Worm (Caenorhabditis elegans) whole organism, late embryonic: ENCODE data around the gene bcf-1.

Source experiments
- K02D7.2 ChIP-seq: sonication (generic microtip); optimal IDR thresholded peaks from 2 replicates; lab custom pipeline; 2017; ENCODE audit warnings: mild to moderate bottlenecking, missing genetic modification characterization, missing compliant biosample characterization
- Y22D7AL.16 ChIP-seq: sonication (generic microtip); optimal IDR thresholded peaks from 2 replicates; lab custom pipeline; 2016; ENCODE audit warnings: missing genetic modification characterization, missing compliant biosample characterization
- ahr-1 ChIP-seq: sonication (generic microtip); optimal IDR thresholded peaks from 2 replicates; lab custom pipeline; 2016; ENCODE audit warnings: missing genetic modification characterization, missing compliant biosample characterization
- ceh-19 ChIP-seq: fragments of 200-800 bp; sonication (Bioruptor generic); optimal IDR thresholded peaks from 2 replicates; lab custom pipeline; 2018; ENCODE audit warnings: mild to moderate bottlenecking, missing genetic modification characterization, missing compliant biosample characterization
- ceh-2 ChIP-seq: sonication (generic microtip); optimal IDR thresholded peaks from 2 replicates; lab custom pipeline; 2016; ENCODE audit warnings: missing genotype, missing genetic modification characterization, missing compliant biosample characterization
- ceh-22 ChIP-seq: sonication (generic microtip); optimal IDR thresholded peaks from 2 replicates; lab custom pipeline; 2017; ENCODE audit warnings: missing biosample characterization, missing genetic modification characterization
- ceh-30 ChIP-seq: fragments of 150-350 bp; optimal IDR thresholded peaks from 2 replicates; lab custom pipeline; 2014; ENCODE audit warnings: missing biosample characterization, missing genetic modification characterization
- ceh-45 ChIP-seq: fragments of 200-800 bp; sonication (Bioruptor generic); IDR thresholded peaks from 2 replicates; pipeline ENCODE4 v1.3.6; 2022; ENCODE audit warnings: missing genetic modification reagents, missing genetic modification characterization, missing compliant biosample characterization
- ceh-48 ChIP-seq: sonication (generic microtip); optimal IDR thresholded peaks from 2 replicates; lab custom pipeline; 2016; ENCODE audit warnings: missing genetic modification characterization, inconsistent platforms, missing compliant biosample characterization
- ceh-6 ChIP-seq: fragments of 200-800 bp; sonication (Bioruptor generic); optimal IDR thresholded peaks from 2 replicates; lab custom pipeline; 2018; ENCODE audit warnings: mild to moderate bottlenecking, missing genetic modification characterization, missing compliant biosample characterization
- ceh-9 ChIP-seq: sonication (generic microtip); optimal IDR thresholded peaks from 2 replicates; lab custom pipeline; 2016; ENCODE audit warnings: mild to moderate bottlenecking, missing genetic modification characterization, inconsistent platforms, missing compliant biosample characterization
- elt-2 ChIP-seq: sonication (generic microtip); optimal IDR thresholded peaks from 2 replicates; lab custom pipeline; 2016; ENCODE audit warnings: missing genetic modification reagents, missing genetic modification characterization, missing compliant biosample characterization
- elt-4 ChIP-seq: sonication (generic microtip); optimal IDR thresholded peaks from 2 replicates; lab custom pipeline; 2016; ENCODE audit warnings: missing genetic modification characterization, missing compliant biosample characterization
- hlh-13 ChIP-seq: fragments of 200-800 bp; sonication (Bioruptor generic); optimal IDR thresholded peaks from 2 replicates; lab custom pipeline; 2018; ENCODE audit warnings: mild to moderate bottlenecking, missing genetic modification characterization, missing compliant biosample characterization
- hlh-6 ChIP-seq: sonication (generic microtip); optimal IDR thresholded peaks from 2 replicates; lab custom pipeline; 2016; ENCODE audit warnings: missing genotype, missing genetic modification characterization, missing compliant biosample characterization
- hlh-8 ChIP-seq: sonication (generic microtip); optimal IDR thresholded peaks from 2 replicates; lab custom pipeline; 2016; ENCODE audit warnings: missing genotype, missing genetic modification characterization, missing compliant biosample characterization
- madf-2 ChIP-seq: sonication (generic microtip); optimal IDR thresholded peaks from 2 replicates; lab custom pipeline; 2017; ENCODE audit warnings: missing genetic modification characterization, missing compliant biosample characterization
- nfya-1 ChIP-seq: sonication (generic microtip); optimal IDR thresholded peaks from 2 replicates; lab custom pipeline; 2017; ENCODE audit warnings: missing genetic modification characterization, mild to moderate bottlenecking, missing compliant biosample characterization, antibody characterized with exemption, moderate library complexity
- nhr-11 ChIP-seq: fragments of 150-350 bp; optimal IDR thresholded peaks from 2 replicates; lab custom pipeline; 2014; ENCODE audit warnings: missing biosample characterization, missing genetic modification characterization
- npax-4 ChIP-seq: sonication (generic microtip); optimal IDR thresholded peaks from 2 replicates; lab custom pipeline; 2016; ENCODE audit warnings: missing genetic modification characterization, missing compliant biosample characterization
- pat-9 ChIP-seq: fragments of 200-800 bp; sonication (Bioruptor generic); optimal IDR thresholded peaks from 2 replicates; lab custom pipeline; 2018; ENCODE audit warnings: mild to moderate bottlenecking, missing genetic modification characterization, moderate library complexity, missing compliant biosample characterization
- pax-1 ChIP-seq: fragments of 150-350 bp; optimal IDR thresholded peaks from 2 replicates; lab custom pipeline; 2014; ENCODE audit warnings: missing biosample characterization, missing genetic modification characterization
- pha-2 ChIP-seq: sonication (generic microtip); optimal IDR thresholded peaks from 2 replicates; lab custom pipeline; 2017; ENCODE audit warnings: mild to moderate bottlenecking, missing genetic modification characterization, missing compliant biosample characterization
- rnt-1 ChIP-seq: sonication (generic microtip); optimal IDR thresholded peaks from 2 replicates; lab custom pipeline; 2016; ENCODE audit warnings: missing genetic modification characterization, missing compliant biosample characterization
- sdc-2 ChIP-seq: sonication (generic microtip); optimal IDR thresholded peaks from 2 replicates; lab custom pipeline; 2016; ENCODE audit warnings: missing genotype, missing genetic modification characterization, missing compliant biosample characterization
- sox-2 ChIP-seq: fragments of 200-800 bp; sonication (Bioruptor generic); IDR thresholded peaks from 2 replicates; pipeline ENCODE4 v1.3.6; 2022; ENCODE audit warnings: missing genetic modification reagents, missing genetic modification characterization, missing compliant biosample characterization
- sox-4 ChIP-seq: sonication (generic microtip); optimal IDR thresholded peaks from 2 replicates; lab custom pipeline; 2017; ENCODE audit warnings: mild to moderate bottlenecking, missing genetic modification characterization, inconsistent platforms, missing compliant biosample characterization
- syd-9 ChIP-seq: sonication (generic microtip); optimal IDR thresholded peaks from 2 replicates; lab custom pipeline; 2016; ENCODE audit warnings: mild to moderate bottlenecking, missing genetic modification characterization, moderate library complexity, missing compliant biosample characterization
- tbx-7 ChIP-seq: sonication (generic microtip); optimal IDR thresholded peaks from 2 replicates; lab custom pipeline; 2016; ENCODE audit warnings: missing genotype, missing genetic modification characterization, missing compliant biosample characterization
- ttx-3 ChIP-seq: sonication (generic microtip); optimal IDR thresholded peaks from 2 replicates; lab custom pipeline; 2016; ENCODE audit warnings: missing genetic modification reagents, missing genetic modification characterization, missing compliant biosample characterization

The bcf-1 gene

ce11 chrV:6413057-6413456 is 4.5 kb upstream of the bcf-1 start:
- TF ChIP-seq Y22D7AL.16 (tag; lab: Kevin White, UChicago): no peak
- TF ChIP-seq nfya-1 (tag; lab: Kevin White, UChicago): no peak
- TF ChIP-seq madf-2 (tag; lab: Kevin White, UChicago): no peak
- TF ChIP-seq hlh-6 (tag; lab: Kevin White, UChicago): no peak
- peak; percentile 54 for TF ChIP-seq elt-2 (tag; lab: Kevin White, UChicago)
- no peak for TF ChIP-seq pha-2 (tag; lab: Kevin White, UChicago)
- TF ChIP-seq, all 69 proteins: peak for 1

DNA sequence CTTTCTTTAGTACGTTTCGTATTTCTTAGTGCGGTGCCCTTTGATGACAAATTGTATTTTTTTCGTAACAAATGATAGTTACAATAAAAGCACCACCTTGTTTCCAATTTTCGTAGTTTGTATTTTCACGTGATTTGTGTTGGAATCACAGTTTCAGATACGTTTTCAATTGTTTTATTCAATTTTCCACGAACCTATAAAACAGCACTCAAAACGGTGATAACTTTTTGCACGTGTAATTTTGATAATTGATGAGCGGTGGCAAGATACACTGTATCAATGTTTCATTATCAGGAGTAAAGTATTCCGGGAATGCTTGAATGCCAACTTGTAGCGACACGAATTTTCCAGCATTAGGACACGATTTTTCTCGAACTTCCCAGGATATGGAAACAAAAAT is 2.6 kb upstream of the bcf-1 start:
- TF ChIP-seq elt-2 (tag; lab: Kevin White, UChicago) (peak; percentile 24), elt-4 (tag; lab: Kevin White, UChicago) (no peak)
- TF ChIP-seq, all 69 proteins: peak for 1

DNA sequence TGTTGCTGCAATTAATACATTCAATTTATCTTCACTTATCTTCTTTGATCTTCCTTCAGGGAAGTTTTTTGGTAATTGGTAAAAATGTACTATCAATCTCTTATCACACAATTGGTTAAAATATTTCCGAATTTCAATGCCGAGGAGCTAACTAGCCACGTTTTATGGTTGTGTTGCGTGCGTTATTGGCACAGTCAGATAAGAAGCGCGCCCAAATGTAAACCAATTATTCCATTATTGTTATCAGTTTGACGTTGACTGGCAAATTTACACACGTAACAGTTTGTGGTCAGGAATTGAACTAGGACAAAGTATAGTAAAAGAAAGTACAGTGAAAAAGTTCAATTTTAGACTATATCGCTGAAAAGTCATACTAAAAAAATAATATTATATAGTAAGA is 996 bp downstream of the bcf-1 start:
- TF ChIP-seq elt-2 (tag; lab: Kevin White, UChicago): peak; percentile 13
- no peak for TF ChIP-seq npax-4 (tag; lab: Kevin White, UChicago)

DNA sequence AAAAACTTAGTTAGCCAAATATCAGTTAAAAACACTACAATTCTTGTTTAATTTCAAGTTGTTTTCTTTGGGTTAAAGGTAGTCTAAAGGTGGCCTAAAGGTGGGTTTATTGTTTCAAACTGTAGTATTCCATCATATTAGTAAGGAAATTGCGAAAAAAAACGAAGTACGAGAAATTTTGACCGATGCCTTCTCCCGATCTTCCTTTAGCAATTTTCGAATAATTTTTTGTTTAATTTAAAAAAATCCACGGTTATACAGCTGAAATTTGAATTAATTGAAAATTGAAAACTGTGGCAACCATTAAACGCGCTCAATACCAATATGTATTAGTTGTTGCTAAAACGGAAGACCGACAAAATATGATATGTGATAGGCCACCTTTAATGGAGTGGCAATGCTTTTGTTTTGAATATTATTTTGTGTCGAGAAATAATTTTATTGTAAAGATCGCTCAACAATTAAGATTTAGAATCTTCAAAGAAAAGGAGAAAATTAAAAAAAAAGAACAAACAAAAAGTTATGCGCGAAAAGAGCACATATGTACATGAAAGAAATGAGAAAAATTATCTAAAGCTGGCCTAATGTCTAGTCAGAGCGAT is 7.5 kb downstream of the bcf-1 start:
- TF ChIP-seq ttx-3 (tag; lab: Kevin White, UChicago) (no peak), tbx-7 (tag; lab: Kevin White, UChicago) (no peak), pat-9 (tag; lab: Kevin White, UChicago) (no peak), sdc-2 (tag; lab: Kevin White, UChicago) (no peak), pha-2 (tag; lab: Kevin White, UChicago) (no peak), syd-9 (no peak), ahr-1 (tag; lab: Kevin White, UChicago) (no peak), hlh-13 (GFP tag; lab: Kevin White, UChicago) (no peak)
- TF ChIP-seq, all 69 proteins: peak for 0

DNA sequence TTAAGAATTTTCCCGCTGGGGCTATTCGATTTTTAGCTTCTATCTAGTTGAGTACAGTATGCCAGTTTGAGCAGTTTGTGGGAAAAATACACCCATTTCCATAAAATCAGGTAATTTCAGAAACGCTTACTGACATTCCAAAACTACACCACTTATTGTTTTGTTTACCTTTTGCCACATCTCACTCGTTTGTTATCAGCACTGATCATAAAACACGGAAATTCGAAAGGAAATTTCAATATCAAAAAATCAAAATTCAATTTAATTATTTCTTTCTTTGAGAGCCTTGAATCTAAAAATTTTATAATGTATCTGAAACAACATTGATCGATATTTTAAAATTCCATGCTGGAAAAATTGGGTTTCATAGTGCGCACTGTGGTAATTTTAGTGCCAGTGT is 8.1 kb downstream of the bcf-1 start:
- TF ChIP-seq ttx-3 (tag; lab: Kevin White, UChicago) (no peak), nhr-11 (tag; lab: Kevin White, UChicago) (no peak)

- TF ChIP-seq sox-2 (GFP tag; lab: Robert Waterston, UW): no peak
- no peak for TF ChIP-seq ttx-3 (tag; lab: Kevin White, UChicago)
- TF ChIP-seq ceh-6 (GFP tag; lab: Kevin White, UChicago): no peak
- TF ChIP-seq sdc-2 (tag; lab: Kevin White, UChicago): no peak
- TF ChIP-seq hlh-8 (tag; lab: Kevin White, UChicago): no peak
- TF ChIP-seq ceh-45 (GFP tag; lab: Robert Waterston, UW): no peak
- TF ChIP-seq npax-4 (tag; lab: Kevin White, UChicago): no peak
- no peak for TF ChIP-seq sox-4
- no peak for TF ChIP-seq rnt-1 (tag; lab: Kevin White, UChicago)
- no peak for TF ChIP-seq ceh-48 (tag; lab: Kevin White, UChicago)
- no peak for TF ChIP-seq ceh-9 (tag; lab: Kevin White, UChicago)
- no peak for TF ChIP-seq ceh-22 (tag; lab: Kevin White, UChicago)
- TF ChIP-seq hlh-13 (GFP tag; lab: Kevin White, UChicago): no peak
- no peak for TF ChIP-seq ceh-2 (tag; lab: Kevin White, UChicago)
- TF ChIP-seq K02D7.2 (tag; lab: Kevin White, UChicago): no peak
- no peak for TF ChIP-seq ceh-30
- TF ChIP-seq pax-1 (tag; lab: Kevin White, UChicago): no peak
- TF ChIP-seq elt-4 (tag; lab: Kevin White, UChicago): no peak
- no peak for TF ChIP-seq ceh-19 (GFP tag; lab: Kevin White, UChicago)
- TF ChIP-seq Y22D7AL.16 (tag; lab: Kevin White, UChicago): no peak
Observed at ce11 chrV:6399831-6400230, 8.8 kb downstream of the bcf-1 start, which contains the start of gene gfi-1. TSS of gene gfi-1 (minus strand) at chrV:6399931.
